Worm (Caenorhabditis elegans) whole organism, L4 larva: ENCODE measurements around the gene cat-4.

Experiments
- ZK546.5 ChIP-seq, 2 experiments: sonication (generic microtip); optimal IDR thresholded peaks; 2 replicates each; lab custom pipeline; 2017; ENCODE audit warnings: missing biosample characterization in 2 of 2, missing genetic modification characterization in 2 of 2
- dve-1 ChIP-seq: sonication (generic microtip); optimal IDR thresholded peaks from 2 replicates; lab custom pipeline; 2017; ENCODE audit warnings: antibody characterized with exemption, mild to moderate bottlenecking, missing genetic modification characterization, missing compliant biosample characterization; ENCODE audit not compliant: insufficient read depth
- mdt-29 ChIP-seq: fragments of 200-800 bp; sonication (Bioruptor generic); IDR thresholded peaks from 2 replicates; pipeline ENCODE4 v1.3.6; 2022; ENCODE audit warnings: missing genetic modification reagents, missing genetic modification characterization, missing compliant biosample characterization
- nhr-11 ChIP-seq: fragments of 150-350 bp; optimal IDR thresholded peaks from 2 replicates; lab custom pipeline; 2014; ENCODE audit warnings: missing biosample characterization, missing genetic modification characterization
- pha-4 ChIP-seq, 2 experiments: fragments of 150-350 bp in 1 of 2; fragments of 200-800 bp in 1 of 2; sonication (Bioruptor generic) in 1 of 2; IDR thresholded peaks in 1 of 2; optimal IDR thresholded peaks in 1 of 2; 2 replicates each; pipeline versions ENCODE4 v1.3.6 to Lab custom; 2014 to 2022; ENCODE audit warnings: missing genetic modification characterization in 2 of 2, missing genetic modification reagents in 2 of 2, missing biosample characterization in 1 of 2, missing compliant biosample characterization in 1 of 2
- pqm-1 ChIP-seq: sonication (generic microtip); optimal IDR thresholded peaks from 2 replicates; lab custom pipeline; 2017; ENCODE audit warnings: missing biosample characterization, missing genetic modification characterization
- zag-1 ChIP-seq: fragments of 150-350 bp; optimal IDR thresholded peaks from 2 replicates; lab custom pipeline; 2014; ENCODE audit warnings: missing biosample characterization, missing genetic modification characterization

- no peak for TF ChIP-seq ZK546.5 (tag; optimal IDR thresholded peaks at IDR 0.05; lab: Kevin White, UChicago)
- TF ChIP-seq zag-1 (tag; lab: Kevin White, UChicago) = no peak
- TF ChIP-seq dve-1 (tag; lab: Kevin White, UChicago) = no peak
- no peak for TF ChIP-seq pha-4 (GFP tag; IDR thresholded peaks at IDR 0.05; lab: Robert Waterston, UW)
- TF ChIP-seq pha-4 (tag; optimal IDR thresholded peaks at IDR 0.05; lab: Kevin White, UChicago) = no peak
- TF ChIP-seq mdt-29 (GFP tag; lab: Robert Waterston, UW) = no peak
- no peak for TF ChIP-seq pqm-1
- TF ChIP-seq nhr-11 (tag; lab: Kevin White, UChicago) = no peak
Observed at ce11 chrV:10568496-10568895, 3.8 kb downstream of the cat-4 start.
